Worm (Caenorhabditis elegans) whole organism, L1 larva: ENCODE measurements around the gene F33E11.3.

Experiments used
- blmp-1 ChIP-seq: fragments of 150-350 bp; optimal IDR thresholded peaks from 2 replicates; lab custom pipeline; 2014; ENCODE audit warnings: missing biosample characterization, missing genetic modification characterization
- ceh-88 ChIP-seq: fragments of 200-800 bp; sonication (Bioruptor generic); IDR thresholded peaks from 2 replicates; pipeline ENCODE4 v1.3.6; 2022; ENCODE audit warnings: missing genetic modification characterization, missing compliant biosample characterization
- elt-3 ChIP-seq, 6 experiments: fragments of 150-350 bp in 1 of 6; sonication (generic microtip); optimal IDR thresholded peaks; 2 replicates each; lab custom pipeline; 2017 to 2018; ENCODE audit warnings: missing biosample characterization in 6 of 6, missing genetic modification characterization in 6 of 6, inconsistent platforms in 1 of 6
- hpl-2 ChIP-seq: fragments of 150-350 bp; optimal IDR thresholded peaks from 2 replicates; lab custom pipeline; 2014; ENCODE audit warnings: missing biosample characterization, missing genetic modification reagents, missing genetic modification characterization
- mdl-1 ChIP-seq, 2 experiments: fragments of 150-350 bp; optimal IDR thresholded peaks; 2 replicates each; lab custom pipeline; 2014 to 2017; ENCODE audit warnings: missing biosample characterization in 2 of 2, missing genetic modification characterization in 2 of 2, inconsistent platforms in 1 of 2
- nhr-76 ChIP-seq: sonication (generic microtip); optimal IDR thresholded peaks from 2 replicates; lab custom pipeline; 2017; ENCODE audit warnings: missing biosample characterization, missing genetic modification characterization
- snpc-4 ChIP-seq: fragments of 150-350 bp; optimal IDR thresholded peaks from 2 replicates; lab custom pipeline; 2014; ENCODE audit warnings: missing biosample characterization, missing genetic modification characterization
- swsn-7 ChIP-seq: sonication (generic microtip); optimal IDR thresholded peaks from 2 replicates; lab custom pipeline; 2016; ENCODE audit warnings: missing genetic modification characterization, missing compliant biosample characterization
- zag-1 ChIP-seq: fragments of 150-350 bp; optimal IDR thresholded peaks from 2 replicates; lab custom pipeline; 2014; ENCODE audit warnings: missing biosample characterization, missing genetic modification characterization

ce11 chrV:260334-260733, 44.2 kb downstream of the F33E11.3 start:
- TF ChIP-seq nhr-76 (tag; lab: Kevin White, UChicago) (no peak), snpc-4 (tag; lab: Kevin White, UChicago) (no peak), ceh-88 (GFP tag; lab: Robert Waterston, UW) (no peak), hpl-2 (GFP tag; lab: Kevin White, UChicago) (no peak), elt-3 (tag; optimal IDR thresholded peaks at IDR 0.05; lab: Kevin White, UChicago) (no peak), swsn-7 (tag; lab: Kevin White, UChicago) (no peak), blmp-1 (tag; lab: Kevin White, UChicago) (peak; percentile 81), mdl-1 (tag; optimal IDR thresholded peaks at IDR 0.05; lab: Kevin White, UChicago) (no peak), zag-1 (no peak)
